Worm (Caenorhabditis elegans) whole organism, late embryonic: ENCODE measurements around the gene K07H8.5.
A peak's percentile ranks its signal among the peaks of the same experiment; 100 is the strongest.

ENCODE experiments used
- K02D7.2 ChIP-seq: sonication (generic microtip); optimal IDR thresholded peaks from 2 replicates; lab custom pipeline; 2017; ENCODE audit warnings: mild to moderate bottlenecking, missing genetic modification characterization, missing compliant biosample characterization
- Y22D7AL.16 ChIP-seq: sonication (generic microtip); optimal IDR thresholded peaks from 2 replicates; lab custom pipeline; 2016; ENCODE audit warnings: missing genetic modification characterization, missing compliant biosample characterization
- ama-1 ChIP-seq: fragments of 150-350 bp; optimal IDR thresholded peaks from 2 replicates; lab custom pipeline; 2014
- ceh-14 ChIP-seq: sonication (generic microtip); optimal IDR thresholded peaks from 2 replicates; lab custom pipeline; 2016; ENCODE audit warnings: missing genotype, missing genetic modification characterization, missing compliant biosample characterization
- ceh-34 ChIP-seq: sonication (generic microtip); optimal IDR thresholded peaks from 2 replicates; lab custom pipeline; 2016; ENCODE audit warnings: mild to moderate bottlenecking, missing genetic modification characterization, missing compliant biosample characterization
- dve-1 ChIP-seq: sonication (generic microtip); optimal IDR thresholded peaks from 2 replicates; lab custom pipeline; 2017; ENCODE audit warnings: antibody characterized with exemption, mild to moderate bottlenecking, missing genetic modification characterization, missing compliant biosample characterization
- hlh-15 ChIP-seq: sonication (generic microtip); optimal IDR thresholded peaks from 2 replicates; lab custom pipeline; 2016; ENCODE audit warnings: missing genetic modification characterization, missing compliant biosample characterization
- hlh-8 ChIP-seq: sonication (generic microtip); optimal IDR thresholded peaks from 2 replicates; lab custom pipeline; 2016; ENCODE audit warnings: missing genotype, missing genetic modification characterization, missing compliant biosample characterization
- npax-4 ChIP-seq: sonication (generic microtip); optimal IDR thresholded peaks from 2 replicates; lab custom pipeline; 2016; ENCODE audit warnings: missing genetic modification characterization, missing compliant biosample characterization
- pqm-1 ChIP-seq: sonication (generic microtip); optimal IDR thresholded peaks from 2 replicates; lab custom pipeline; 2016; ENCODE audit warnings: missing genetic modification characterization, missing compliant biosample characterization
- ttx-3 ChIP-seq: sonication (generic microtip); optimal IDR thresholded peaks from 2 replicates; lab custom pipeline; 2016; ENCODE audit warnings: missing genetic modification reagents, missing genetic modification characterization, missing compliant biosample characterization
- unc-3 ChIP-seq, 2 experiments: fragments of 200-800 bp in 1 of 2; sonication (Bioruptor generic) in 1 of 2; sonication (generic microtip) in 1 of 2; conservative IDR thresholded peaks in 1 of 2; optimal IDR thresholded peaks in 1 of 2; 2 replicates each; pipeline versions ENCODE4 v1.3.6 to Lab custom; 2016 to 2022; ENCODE audit warnings: missing compliant biosample characterization in 2 of 2, missing genetic modification characterization in 2 of 2, missing genetic modification reagents in 1 of 2
- ztf-16 ChIP-seq: sonication (generic microtip); optimal IDR thresholded peaks from 2 replicates; lab custom pipeline; 2017; ENCODE audit warnings: missing genetic modification characterization, missing compliant biosample characterization

- TF ChIP-seq hlh-15 (tag; lab: Kevin White, UChicago) (no peak), hlh-8 (no peak), ztf-16 (no peak), pqm-1 (tag; lab: Kevin White, UChicago) (no peak), Y22D7AL.16 (tag; lab: Kevin White, UChicago) (no peak), ceh-14 (tag; lab: Kevin White, UChicago) (no peak), ceh-34 (tag; lab: Kevin White, UChicago) (peak; percentile 53), ama-1 (no peak), unc-3 (GFP tag; conservative IDR thresholded peaks at IDR 0.05; lab: Robert Waterston, UW) (0 out of 2 replicates have a peak, but pooled peaks have one; percentile 15), unc-3 (tag; optimal IDR thresholded peaks at IDR 0.05; lab: Kevin White, UChicago) (no peak), ttx-3 (tag; lab: Kevin White, UChicago) (no peak), dve-1 (tag; lab: Kevin White, UChicago) (no peak), K02D7.2 (tag; lab: Kevin White, UChicago) (no peak), npax-4 (tag; lab: Kevin White, UChicago) (no peak)
Observed at ce11 chrIV:8232428-8232827, 35.7 kb upstream of the K07H8.5 start.
